Fruit fly (Drosophila melanogaster) whole organism, adult: ENCODE results near the gene tHMG1.
A peak's percentile ranks its signal among the peaks of the same experiment; 100 is the strongest.

Source experiments
- CG11617 ChIP-seq: fragments of 200-800 bp; sonication (Bioruptor generic); optimal IDR thresholded peaks from 2 replicates; lab custom pipeline; 2017; ENCODE audit warnings: mild to moderate bottlenecking, missing biosample characterization, missing genetic modification reagents, missing genetic modification characterization
- CG12768 ChIP-seq: fragments of 200-800 bp; sonication (Bioruptor generic); optimal IDR thresholded peaks from 2 replicates; lab custom pipeline; 2017; ENCODE audit warnings: missing biosample characterization, missing genetic modification characterization, mild to moderate bottlenecking, moderate library complexity, missing genetic modification reagents
- CG14711 ChIP-seq: fragments of 200-800 bp; sonication (Bioruptor generic); optimal IDR thresholded peaks from 2 replicates; lab custom pipeline; 2018; ENCODE audit warnings: missing biosample characterization, mild to moderate bottlenecking, missing genetic modification characterization, moderate library complexity
- CG1620 ChIP-seq: fragments of 200-800 bp; sonication (Bioruptor generic); optimal IDR thresholded peaks from 2 replicates; lab custom pipeline; 2016; ENCODE audit warnings: missing biosample characterization, missing genetic modification characterization
- CG33017 ChIP-seq: fragments of 200-800 bp; sonication (Bioruptor generic); optimal IDR thresholded peaks from 2 replicates; lab custom pipeline; 2018; ENCODE audit warnings: missing biosample characterization, mild to moderate bottlenecking, missing genetic modification characterization, moderate library complexity
- CG5204 ChIP-seq: fragments of 200-800 bp; sonication (Bioruptor generic); optimal IDR thresholded peaks from 2 replicates; lab custom pipeline; 2016; ENCODE audit warnings: missing biosample characterization, missing genetic modification characterization
- CG7045 ChIP-seq: fragments of 200-800 bp; sonication (Bioruptor generic); optimal IDR thresholded peaks from 2 replicates; lab custom pipeline; 2017; ENCODE audit warnings: missing biosample characterization, mild to moderate bottlenecking, missing genetic modification characterization
- CG7101 ChIP-seq: fragments of 200-800 bp; sonication (Bioruptor generic); optimal IDR thresholded peaks from 2 replicates; lab custom pipeline; 2018; ENCODE audit warnings: missing biosample characterization, mild to moderate bottlenecking, missing genetic modification characterization, moderate library complexity
- Clk ChIP-seq: fragments of 200-800 bp; sonication (Bioruptor generic); optimal IDR thresholded peaks from 2 replicates; lab custom pipeline; 2017; ENCODE audit warnings: missing biosample characterization, missing genetic modification characterization
- Crg-1 ChIP-seq: fragments of 200-800 bp; sonication (Bioruptor generic); optimal IDR thresholded peaks from 2 replicates; lab custom pipeline; 2016; ENCODE audit warnings: missing biosample characterization, missing genetic modification characterization
- Hr96 ChIP-seq: fragments of 200-800 bp; sonication (Bioruptor generic); optimal IDR thresholded peaks from 2 replicates; lab custom pipeline; 2016; ENCODE audit warnings: missing biosample characterization, missing genetic modification characterization
- Mnt ChIP-seq: fragments of 200-800 bp; sonication (Bioruptor generic); optimal IDR thresholded peaks from 2 replicates; lab custom pipeline; 2016; ENCODE audit warnings: missing biosample characterization, mild to moderate bottlenecking, missing genetic modification characterization
- bab1 ChIP-seq: fragments of 200-800 bp; sonication (Bioruptor generic); optimal IDR thresholded peaks from 3 replicates; lab custom pipeline; 2019; ENCODE audit warnings: missing biosample characterization, mild to moderate bottlenecking, missing genetic modification characterization, moderate library complexity
- cic ChIP-seq: fragments of 200-800 bp; sonication (Bioruptor generic); optimal IDR thresholded peaks from 2 replicates; lab custom pipeline; 2017; ENCODE audit warnings: missing biosample characterization, mild to moderate bottlenecking, missing genetic modification characterization, moderate library complexity
- cnc ChIP-seq, 2 experiments: fragments of >200 bp; optimal IDR thresholded peaks; 2 replicates each; lab custom pipeline; 2017
- kay ChIP-seq: fragments of 200-800 bp; sonication (Bioruptor generic); peaks from one replicate; lab custom pipeline; 2016; ENCODE audit warnings: missing biosample characterization, missing genetic modification characterization, borderline replicate concordance
- ovo ChIP-seq: fragments of 200-800 bp; sonication (Bioruptor generic); optimal IDR thresholded peaks from 2 replicates; lab custom pipeline; 2016; ENCODE audit warnings: missing biosample characterization, missing genetic modification characterization
- pad ChIP-seq: fragments of 200-800 bp; sonication (Bioruptor generic); optimal IDR thresholded peaks from 3 replicates; lab custom pipeline; 2017; ENCODE audit warnings: missing biosample characterization, missing genetic modification characterization, mild to moderate bottlenecking, moderate library complexity, missing genetic modification reagents
- tj ChIP-seq: fragments of 200-800 bp; sonication (Bioruptor generic); optimal IDR thresholded peaks from 3 replicates; lab custom pipeline; 2017; ENCODE audit warnings: missing biosample characterization, mild to moderate bottlenecking, missing genetic modification characterization, moderate library complexity
- toe ChIP-seq: fragments of 200-800 bp; sonication (Bioruptor generic); optimal IDR thresholded peaks from 2 replicates; lab custom pipeline; 2016; ENCODE audit warnings: missing biosample characterization, missing genetic modification characterization

The tHMG1 gene

DNA sequence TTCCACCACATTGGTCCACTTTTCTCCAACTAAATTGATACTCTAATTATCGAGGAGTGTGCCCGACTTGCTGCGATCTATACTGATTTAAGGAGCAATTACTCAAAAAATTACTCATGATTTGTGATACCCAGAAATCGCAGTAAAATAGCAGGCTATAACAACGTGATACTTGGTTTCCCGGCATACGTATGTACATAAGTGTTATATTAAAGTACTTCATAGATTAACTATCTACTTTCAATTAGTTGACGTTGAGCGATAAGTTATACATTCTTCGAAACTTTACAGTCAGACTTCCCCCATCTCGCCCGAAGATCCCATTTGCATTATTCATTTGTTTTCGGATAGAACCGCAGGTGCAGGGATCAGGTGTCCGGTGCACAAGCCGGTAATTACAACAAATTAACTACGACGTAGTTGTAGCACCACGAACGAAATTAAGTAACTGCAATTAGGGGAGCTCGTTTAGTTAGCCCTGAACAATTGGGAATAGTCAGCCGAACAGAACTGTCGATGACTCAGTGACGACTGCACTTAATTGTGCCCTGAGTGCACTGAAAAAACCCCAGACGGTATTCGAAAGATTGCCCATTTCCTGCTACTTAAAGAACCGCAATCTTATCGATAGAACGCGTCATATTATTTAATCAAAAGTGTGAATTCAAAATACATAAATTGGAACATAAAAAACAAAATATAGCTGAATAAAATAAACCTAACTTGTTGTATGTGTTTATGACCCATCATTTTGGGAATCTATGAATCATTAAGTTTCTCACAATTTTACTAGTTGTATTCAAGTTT lies 34.1 kb downstream of the tHMG1 start:
- TF ChIP-seq toe (GFP tag; lab: Kevin White, UChicago), result no peak
- TF ChIP-seq cic (GFP tag; lab: Kevin White, UChicago), result peak; percentile 62
- no peak for TF ChIP-seq CG1620 (GFP tag; lab: Kevin White, UChicago)
- peak; percentile 22 for TF ChIP-seq CG12768 (GFP tag; lab: Kevin White, UChicago)
- peak; percentile 33 for TF ChIP-seq CG5204
- no peak for TF ChIP-seq Clk
- TF ChIP-seq kay (GFP tag; lab: Kevin White, UChicago), result peak; percentile 92
- TF ChIP-seq Hr96 (GFP tag; lab: Kevin White, UChicago), result no peak
- TF ChIP-seq CG14711 (tag; lab: Kevin White, UChicago), result no peak
- no peak for TF ChIP-seq cnc (optimal IDR thresholded peaks at IDR 0.05; lab: Kevin White, UChicago)
- TF ChIP-seq CG11617 (GFP tag; lab: Kevin White, UChicago), result peak; percentile 5

- TF ChIP-seq pad (GFP tag; lab: Kevin White, UChicago) (no peak), CG33017 (peak; percentile 2)
Measured at dm6 chr3R:22526353-22526907, 34.8 kb downstream of the tHMG1 start.

DNA sequence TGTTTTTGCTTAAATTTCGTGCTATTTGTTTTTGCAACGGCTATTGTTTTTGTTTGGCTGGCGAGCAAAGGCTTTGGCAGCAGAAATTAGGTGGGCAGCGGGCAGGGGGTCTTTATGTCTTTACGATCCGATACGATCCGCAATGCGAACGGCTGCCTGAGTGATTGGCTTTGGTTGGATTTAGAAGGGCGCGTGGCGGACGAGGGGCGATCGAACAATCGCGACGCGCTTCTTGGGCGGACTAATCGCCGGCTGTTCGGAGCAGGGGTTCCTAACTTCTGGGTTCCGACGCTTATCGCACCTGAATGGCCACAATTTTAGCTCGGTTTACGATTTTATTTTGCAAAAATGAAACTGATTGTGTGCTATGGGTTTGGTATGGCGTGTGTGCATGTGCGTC lies 35.6 kb downstream of the tHMG1 start:
- peak; percentile 28 for TF ChIP-seq Mnt (GFP tag; lab: Kevin White, UChicago)
- peak; percentile 86 for TF ChIP-seq tj (GFP tag; lab: Kevin White, UChicago)
- peak; percentile 61 for TF ChIP-seq cic (GFP tag; lab: Kevin White, UChicago)
- peak; percentile 29 for TF ChIP-seq toe (GFP tag; lab: Kevin White, UChicago)
- no peak for TF ChIP-seq CG12768 (GFP tag; lab: Kevin White, UChicago)
- TF ChIP-seq pad (GFP tag; lab: Kevin White, UChicago), result no peak

DNA sequence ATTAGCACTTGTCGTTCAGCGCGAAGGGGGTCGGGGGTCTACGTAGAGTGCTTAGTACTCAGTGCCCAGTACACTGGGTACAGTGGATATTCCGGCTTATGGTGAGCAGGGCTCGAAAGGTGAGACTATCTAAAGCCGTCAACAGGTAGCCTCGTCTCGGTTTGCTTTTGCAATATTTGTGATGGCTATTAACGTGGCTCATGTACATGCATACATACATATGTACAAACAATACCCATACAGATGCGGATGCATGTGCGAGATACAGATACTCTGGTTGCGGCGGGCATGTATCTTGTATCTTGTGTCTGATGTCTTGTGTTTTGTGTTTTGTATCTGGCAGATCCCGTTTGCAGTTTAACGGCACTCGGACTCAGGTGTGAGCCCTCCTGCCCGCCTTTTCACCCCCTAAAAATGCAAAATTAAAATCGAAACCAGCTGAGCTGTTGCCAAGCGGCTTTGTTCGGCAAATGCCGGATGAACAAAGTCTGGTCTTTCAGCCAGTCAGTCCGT lies 36.1 kb downstream of the tHMG1 start:
- TF ChIP-seq Crg-1 (GFP tag; lab: Kevin White, UChicago), result no peak
- no peak for TF ChIP-seq CG1620 (GFP tag; lab: Kevin White, UChicago)
- no peak for TF ChIP-seq pad (GFP tag; lab: Kevin White, UChicago)
- no peak for TF ChIP-seq cnc (optimal IDR thresholded peaks at IDR 0.05; lab: Kevin White, UChicago)
- no peak for TF ChIP-seq CG14711 (tag; lab: Kevin White, UChicago)
- no peak for TF ChIP-seq CG33017
- no peak for TF ChIP-seq CG11617 (GFP tag; lab: Kevin White, UChicago)
- no peak for TF ChIP-seq CG7101 (tag; lab: Kevin White, UChicago)

dm6 chr3R:22528264-22529158 lies 36.9 kb downstream of the tHMG1 start, which contains the start of gene CG5346:
Gene CG5346, minus strand, starts transcription at chr3R:22528663.
- no peak for TF ChIP-seq cnc (optimal IDR thresholded peaks at IDR 0.05; lab: Kevin White, UChicago)
- TF ChIP-seq tj (GFP tag; lab: Kevin White, UChicago), result peak; percentile 88
- TF ChIP-seq kay (GFP tag; lab: Kevin White, UChicago), result peak; percentile 63
- TF ChIP-seq CG33017, result no peak
- TF ChIP-seq CG5204, result no peak
- peak; percentile 33 for TF ChIP-seq bab1 (GFP tag; lab: Kevin White, UChicago)
- TF ChIP-seq CG7101 (tag; lab: Kevin White, UChicago), result no peak
- no peak for TF ChIP-seq CG14711 (tag; lab: Kevin White, UChicago)

DNA sequence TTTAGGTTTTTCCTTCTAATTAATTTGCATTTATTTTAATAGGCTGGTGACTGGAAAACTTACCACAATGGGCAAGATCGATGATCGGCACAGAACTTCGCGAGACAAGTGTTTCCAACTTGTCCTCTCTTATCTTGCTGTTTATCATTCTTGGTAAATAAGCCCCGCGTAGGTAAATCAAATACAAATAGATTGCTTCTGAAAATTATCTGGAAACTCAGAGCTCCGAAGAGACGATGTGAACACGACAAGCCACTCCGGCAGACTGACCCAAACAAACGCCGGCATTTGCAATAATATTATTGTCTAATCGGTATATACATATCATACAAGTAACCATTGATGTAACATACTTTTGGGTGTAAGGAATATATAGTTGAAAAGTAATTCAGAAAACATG lies 38.7 kb downstream of the tHMG1 start, which contains the start of gene CG33099:
TSS of gene CG33099 (minus strand) at position 268 of the 400 bp plus-strand sequence.
- peak; percentile 28 for TF ChIP-seq Hr96 (GFP tag; lab: Kevin White, UChicago)
- peak; percentile 49 for TF ChIP-seq CG1620 (GFP tag; lab: Kevin White, UChicago)
- peak; percentile 73 for TF ChIP-seq CG11617 (GFP tag; lab: Kevin White, UChicago)
- peak; percentile 67 for TF ChIP-seq CG33017
- peak; percentile 21 for TF ChIP-seq bab1 (GFP tag; lab: Kevin White, UChicago)
- TF ChIP-seq kay (GFP tag; lab: Kevin White, UChicago), result peak; percentile 66
- no peak for TF ChIP-seq ovo (GFP tag; lab: Kevin White, UChicago)
- peak; percentile 42 for TF ChIP-seq tj (GFP tag; lab: Kevin White, UChicago)
- TF ChIP-seq Crg-1 (GFP tag; lab: Kevin White, UChicago), result peak; percentile 83
- peak; percentile 70 for TF ChIP-seq Mnt (GFP tag; lab: Kevin White, UChicago)
- TF ChIP-seq toe (GFP tag; lab: Kevin White, UChicago), result peak; percentile 51
- peak; percentile 47 for TF ChIP-seq pad (GFP tag; lab: Kevin White, UChicago)
- TF ChIP-seq Clk, result peak; percentile 48
- TF ChIP-seq CG7045 (GFP tag; lab: Kevin White, UChicago), result peak; percentile 76
- peak; percentile 73 for TF ChIP-seq CG12768 (GFP tag; lab: Kevin White, UChicago)
- no peak for TF ChIP-seq cnc (optimal IDR thresholded peaks at IDR 0.05; lab: Kevin White, UChicago)
- peak; percentile 46 for TF ChIP-seq CG5204
- TF ChIP-seq CG7101 (tag; lab: Kevin White, UChicago), result peak; percentile 79
- TF ChIP-seq cic (GFP tag; lab: Kevin White, UChicago), result peak; percentile 85
- TF ChIP-seq CG14711 (tag; lab: Kevin White, UChicago), result peak; percentile 57
